Fruit fly (Drosophila melanogaster): ENCODE measurements around the gene CG15628.

The CG15628 gene

dm6 chr2L:4861503-4861902 lies 39.9 kb downstream of the CG15628 start (continued):
- no peak for TF ChIP-seq Nf-YC (tag; optimal IDR thresholded peaks at IDR 0.05)
- no peak for TF ChIP-seq zfh1 (GFP tag; IDR thresholded peaks at IDR 0.05)
- no peak for TF ChIP-seq lbe (GFP tag; optimal IDR thresholded peaks at IDR 0.05)
- peak; percentile 46; the same call in 1 of the 3 replicates for TF ChIP-seq dysf (GFP tag; IDR thresholded peaks at IDR 0.05)
- TF ChIP-seq HLH3B (GFP tag; IDR thresholded peaks at IDR 0.05), result 0 out of 2 replicates have a peak, but pooled peaks have one; percentile 44
- TF ChIP-seq Abd-B (GFP tag; optimal IDR thresholded peaks at IDR 0.05), result peak; percentile 6
- peak; percentile 48 for TF ChIP-seq lilli (GFP tag; optimal IDR thresholded peaks at IDR 0.05)
- TF ChIP-seq CG3281 (GFP tag; optimal IDR thresholded peaks at IDR 0.05), result peak; percentile 52
- no peak for TF ChIP-seq ara (GFP tag; IDR thresholded peaks at IDR 0.05)
- TF ChIP-seq ac (GFP tag; optimal IDR thresholded peaks at IDR 0.05), result no peak
- TF ChIP-seq ato (GFP tag; IDR thresholded peaks at IDR 0.05; ENCODE audit: partially characterized antibody), result no peak
- TF ChIP-seq CG8388 (GFP tag; optimal IDR thresholded peaks at IDR 0.05), result no peak
- TF ChIP-seq CG17328 (GFP tag; IDR thresholded peaks at IDR 0.05), result no peak
- TF ChIP-seq Hmr (GFP tag; optimal IDR thresholded peaks at IDR 0.05), result peak; percentile 23
- no peak for TF ChIP-seq lov (optimal IDR thresholded peaks at IDR 0.05)
- no peak for TF ChIP-seq lov (GFP tag; IDR thresholded peaks at IDR 0.05)
- TF ChIP-seq wor (GFP tag; IDR thresholded peaks at IDR 0.05), result no peak
- no peak for TF ChIP-seq Doc3 (GFP tag; IDR thresholded peaks at IDR 0.05; ENCODE audit: partially characterized antibody)
- no peak for TF ChIP-seq CG6254 (GFP tag; optimal IDR thresholded peaks at IDR 0.05)
- TF ChIP-seq bbx (GFP tag; IDR thresholded peaks at IDR 0.05; ENCODE audit: partially characterized antibody), result no peak
- TF ChIP-seq Mrtf (GFP tag; IDR thresholded peaks at IDR 0.05), result 0 out of 3 replicates have a peak, but pooled peaks have one; percentile 56
- TF ChIP-seq org-1 (GFP tag; optimal IDR thresholded peaks at IDR 0.05), result no peak
- TF ChIP-seq tup (GFP tag; optimal IDR thresholded peaks at IDR 0.05), result no peak
- TF ChIP-seq CG7357 (GFP tag; IDR thresholded peaks at IDR 0.05), result 0 out of 3 replicates have a peak, but pooled peaks have one; percentile 50
- TF ChIP-seq ase (GFP tag; IDR thresholded peaks at IDR 0.05), result 0 out of 3 replicates have a peak, but pooled peaks have one; percentile 39
- TF ChIP-seq E2f1 (GFP tag; IDR thresholded peaks at IDR 0.05), result peak; percentile 50; the same call in 1 of the 2 replicates
- no peak for TF ChIP-seq zf30C (GFP tag; optimal IDR thresholded peaks at IDR 0.05)
- TF ChIP-seq lab (GFP tag; optimal IDR thresholded peaks at IDR 0.05), result peak; percentile 76
- peak; percentile 58 for TF ChIP-seq sisA (GFP tag; IDR thresholded peaks at IDR 0.05)
- no peak for TF ChIP-seq CG6683 (GFP tag; optimal IDR thresholded peaks at IDR 0.05)
- TF ChIP-seq Ada2b (GFP tag; IDR thresholded peaks at IDR 0.05), result peak; percentile 39; the same call in 1 of the 2 replicates
- TF ChIP-seq CG1832 (GFP tag; optimal IDR thresholded peaks at IDR 0.05), result no peak
- peak; percentile 49; the same call in 1 of the 2 replicates for TF ChIP-seq NFAT (GFP tag; IDR thresholded peaks at IDR 0.05)
- 0 out of 3 replicates have a peak, but pooled peaks have one; percentile 27 for TF ChIP-seq CG11695 (GFP tag; IDR thresholded peaks at IDR 0.05)
- TF ChIP-seq CG17829 (tag; optimal IDR thresholded peaks at IDR 0.05), result no peak
- no peak for TF ChIP-seq ken (GFP tag; IDR thresholded peaks at IDR 0.05)
- no peak for TF ChIP-seq D19B (GFP tag; optimal IDR thresholded peaks at IDR 0.05)
- TF ChIP-seq CG11093 (GFP tag; IDR thresholded peaks at IDR 0.05), result peak; percentile 36; the same call in 1 of the 3 replicates
- no peak for TF ChIP-seq CG13287 (GFP tag; IDR thresholded peaks at IDR 0.05; ENCODE audit: partially characterized antibody)
- TF ChIP-seq CG14050 (GFP tag; IDR thresholded peaks at IDR 0.05), result no peak
- peak; percentile 36 for TF ChIP-seq CG7839 (tag; optimal IDR thresholded peaks at IDR 0.05)
- 0 out of 2 replicates have a peak, but pooled peaks have one; percentile 37 for TF ChIP-seq sob (GFP tag; IDR thresholded peaks at IDR 0.05)
- no peak for TF ChIP-seq CG32767 (GFP tag; IDR thresholded peaks at IDR 0.05)
- 0 out of 3 replicates have a peak, but pooled peaks have one; percentile 46 for TF ChIP-seq ci (GFP tag; IDR thresholded peaks at IDR 0.05)
- peak; percentile 41; the same call in 2 of the 3 replicates for TF ChIP-seq B-H1 (GFP tag; IDR thresholded peaks at IDR 0.05)
- TF ChIP-seq CG9215 (GFP tag; IDR thresholded peaks at IDR 0.05), result no peak
- no peak for TF ChIP-seq maf-S (GFP tag; optimal IDR thresholded peaks at IDR 0.05)
- TF ChIP-seq CG13894 (tag; optimal IDR thresholded peaks at IDR 0.05), result peak; percentile 37
- TF ChIP-seq ind (GFP tag; optimal IDR thresholded peaks at IDR 0.05), result peak; percentile 54
- no peak for TF ChIP-seq sens (GFP tag)
- peak; percentile 18 for TF ChIP-seq Fer2 (tag; optimal IDR thresholded peaks at IDR 0.05)
